Fruit fly (Drosophila melanogaster) whole organism, wandering third instar larva: ENCODE measurements around the gene erm.

Source experiments
- Abd-B ChIP-seq: fragments of >200 bp; optimal IDR thresholded peaks from 2 replicates; lab custom pipeline; 2017; ENCODE audit warnings: missing biosample characterization, missing genetic modification characterization
- CG32264 ChIP-seq: fragments of 200-800 bp; sonication (Bioruptor generic); optimal IDR thresholded peaks from 2 replicates; lab custom pipeline; 2016; ENCODE audit warnings: missing biosample characterization, missing genetic modification characterization
- CG9705 ChIP-seq: fragments of 200-800 bp; sonication (Bioruptor generic); optimal IDR thresholded peaks from 2 replicates; lab custom pipeline; 2018; ENCODE audit warnings: missing biosample characterization, mild to moderate bottlenecking, missing genetic modification characterization
- CrebA ChIP-seq: fragments of 200-800 bp; sonication (Bioruptor generic); optimal IDR thresholded peaks from 2 replicates; lab custom pipeline; 2016; ENCODE audit warnings: missing biosample characterization, mild to moderate bottlenecking, missing genetic modification characterization, borderline replicate concordance
- Dfd ChIP-seq: fragments of >200 bp; optimal IDR thresholded peaks from 2 replicates; lab custom pipeline; 2017; ENCODE audit warnings: missing biosample characterization, missing genetic modification characterization
- GATAd ChIP-seq: sonication (Bioruptor generic); optimal IDR thresholded peaks from 2 replicates; lab custom pipeline; 2016; ENCODE audit warnings: missing biosample characterization, missing genetic modification characterization
- HLH106 ChIP-seq: fragments of 200-800 bp; optimal IDR thresholded peaks from 3 replicates; lab custom pipeline; 2019; ENCODE audit warnings: missing biosample characterization, mild to moderate bottlenecking, missing genetic modification characterization, moderate library complexity
- Hnf4 ChIP-seq: fragments of 200-800 bp; sonication (Bioruptor generic); optimal IDR thresholded peaks from 2 replicates; lab custom pipeline; 2016; ENCODE audit warnings: missing biosample characterization, mild to moderate bottlenecking, missing genetic modification characterization
- Hr78 ChIP-seq: fragments of >200 bp; optimal IDR thresholded peaks from 2 replicates; lab custom pipeline; 2017; ENCODE audit warnings: missing biosample characterization, missing genetic modification characterization
- Hr83 ChIP-seq: fragments of 200-300 bp; sonication (Bioruptor generic); optimal IDR thresholded peaks from 2 replicates; lab custom pipeline; 2016; ENCODE audit warnings: missing biosample characterization, mild to moderate bottlenecking, missing genetic modification characterization, moderate library complexity; ENCODE audit not compliant: poor library complexity, severe bottlenecking
- Jra ChIP-seq: sonication (Bioruptor generic); optimal IDR thresholded peaks from 2 replicates; lab custom pipeline; 2016; ENCODE audit warnings: missing biosample characterization, missing genetic modification characterization
- Mio ChIP-seq: sonication (Bioruptor generic); optimal IDR thresholded peaks from 2 replicates; lab custom pipeline; 2016; ENCODE audit warnings: missing biosample characterization, missing genetic modification characterization
- Myc ChIP-seq: fragments of >200 bp; optimal IDR thresholded peaks from 2 replicates; lab custom pipeline; 2017
- N ChIP-seq: fragments of >200 bp; optimal IDR thresholded peaks from 2 replicates; lab custom pipeline; 2018; ENCODE audit warnings: missing biosample characterization, missing external identifiers, missing genetic modification characterization
- OdsH ChIP-seq: fragments of 200-800 bp; sonication (Bioruptor generic); optimal IDR thresholded peaks from 2 replicates; lab custom pipeline; 2016; ENCODE audit warnings: missing biosample characterization, mild to moderate bottlenecking, missing genetic modification characterization
- Rel ChIP-seq, 2 experiments: fragments of 200-800 bp; sonication (Bioruptor generic) in 1 of 2; optimal IDR thresholded peaks; 2 replicates in 1 of 2; 3 replicates in 1 of 2; lab custom pipeline; 2016 to 2019; ENCODE audit warnings: mild to moderate bottlenecking in 2 of 2, missing biosample characterization in 2 of 2, missing genetic modification characterization in 2 of 2, moderate library complexity in 1 of 2
- br ChIP-seq: fragments of 200-800 bp; sonication (Bioruptor generic); optimal IDR thresholded peaks from 2 replicates; lab custom pipeline; 2016; ENCODE audit warnings: missing biosample characterization, missing genetic modification characterization
- brk ChIP-seq: fragments of 200-800 bp; sonication (Bioruptor generic); optimal IDR thresholded peaks from 2 replicates; lab custom pipeline; 2016; ENCODE audit warnings: missing biosample characterization, mild to moderate bottlenecking, missing genetic modification characterization
- dl ChIP-seq, 2 experiments: fragments of 175-275, 200-275 bp in 1 of 2; fragments of 200-275 bp in 1 of 2; sonication (Bioruptor generic); optimal IDR thresholded peaks; lab custom pipeline; 2018; ENCODE audit warnings: mild to moderate bottlenecking in 2 of 2, missing biosample characterization in 2 of 2, missing genetic modification characterization in 2 of 2, moderate library complexity in 2 of 2; ENCODE audit not compliant: partially characterized antibody in 2 of 2, insufficient read depth in 1 of 2
- dsf ChIP-seq: sonication (Bioruptor generic); optimal IDR thresholded peaks from 2 replicates; lab custom pipeline; 2016; ENCODE audit warnings: missing biosample characterization, missing genetic modification characterization, borderline replicate concordance
- ey ChIP-seq: fragments of 200-800 bp; sonication (Bioruptor generic); optimal IDR thresholded peaks from 2 replicates; lab custom pipeline; 2016; ENCODE audit warnings: missing biosample characterization, missing genetic modification characterization
- foxo ChIP-seq, 2 experiments: fragments of 200-800 bp; sonication (Bioruptor generic); optimal IDR thresholded peaks; 2 replicates in 1 of 2; 3 replicates in 1 of 2; lab custom pipeline; 2016 to 2017; ENCODE audit warnings: missing biosample characterization in 2 of 2, missing genetic modification characterization in 2 of 2
- fru ChIP-seq: fragments of 200-800 bp; sonication (Bioruptor generic); optimal IDR thresholded peaks from 3 replicates; lab custom pipeline; 2016; ENCODE audit warnings: missing biosample characterization, mild to moderate bottlenecking, missing genetic modification characterization
- h ChIP-seq: fragments of 200-800 bp; sonication (Bioruptor generic); optimal IDR thresholded peaks from 3 replicates; lab custom pipeline; 2016; ENCODE audit warnings: missing biosample characterization, mild to moderate bottlenecking, missing genetic modification characterization
- jim ChIP-seq: fragments of 175-275, 200-325 bp; sonication (Bioruptor generic); optimal IDR thresholded peaks from 2 replicates; lab custom pipeline; 2016; ENCODE audit warnings: missing biosample characterization, mild to moderate bottlenecking, missing genetic modification characterization
- lola ChIP-seq: fragments of >200 bp; optimal IDR thresholded peaks from 2 replicates; lab custom pipeline; 2017; ENCODE audit warnings: missing biosample characterization, missing genetic modification characterization
- pan ChIP-seq: fragments of >200 bp; optimal IDR thresholded peaks from 2 replicates; lab custom pipeline; 2017
- psq ChIP-seq: fragments of 200-800 bp; sonication (Bioruptor generic); optimal IDR thresholded peaks from 3 replicates; lab custom pipeline; 2017; ENCODE audit warnings: missing biosample characterization, mild to moderate bottlenecking, missing genetic modification characterization, moderate library complexity
- sage ChIP-seq: fragments of 200-800 bp; sonication (Bioruptor generic); optimal IDR thresholded peaks from 2 replicates; lab custom pipeline; 2016; ENCODE audit warnings: missing biosample characterization, mild to moderate bottlenecking, missing genetic modification characterization
- sv ChIP-seq: fragments of 200-800 bp; sonication (Bioruptor generic); optimal IDR thresholded peaks from 3 replicates; lab custom pipeline; 2016; ENCODE audit warnings: missing biosample characterization, missing genetic modification characterization
- tai ChIP-seq: sonication (Bioruptor generic); optimal IDR thresholded peaks from 2 replicates; lab custom pipeline; 2016; ENCODE audit warnings: missing biosample characterization, missing genetic modification characterization
- usp ChIP-seq: fragments of >200 bp; optimal IDR thresholded peaks from 2 replicates; lab custom pipeline; 2017; ENCODE audit warnings: missing biosample characterization, missing genetic modification characterization
- woc ChIP-seq: sonication (Bioruptor generic); optimal IDR thresholded peaks from 2 replicates; lab custom pipeline; 2016; ENCODE audit warnings: missing biosample characterization, mild to moderate bottlenecking, missing genetic modification characterization

The erm gene

DNA sequence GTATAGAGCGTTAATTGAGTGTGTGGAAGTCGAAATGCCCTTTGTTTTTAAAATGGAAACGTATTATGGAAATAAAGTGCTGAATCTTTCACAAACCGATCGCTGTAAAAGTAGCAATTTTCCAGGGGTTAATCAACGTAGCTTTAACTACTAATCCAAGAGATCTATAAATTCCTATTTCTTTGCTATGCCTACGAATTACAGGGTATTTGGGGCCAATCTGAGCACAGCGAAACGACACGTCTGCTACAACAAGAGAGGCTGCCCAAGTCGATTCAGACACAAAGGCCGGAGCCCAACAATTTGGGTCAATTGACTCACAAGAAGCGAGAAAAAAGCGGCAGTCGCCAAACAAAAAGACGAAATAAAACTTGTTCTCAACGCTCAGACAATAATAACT lies 63.1 kb downstream of the erm start:
- TF ChIP-seq foxo (GFP tag; optimal IDR thresholded peaks at IDR 0.05; lab: Kevin White, UChicago): peak in 1 of 2 experiments; percentile 12
- no peak for TF ChIP-seq tai (GFP tag; lab: Kevin White, UChicago)
- peak; percentile 0 for TF ChIP-seq HLH106 (tag; lab: Kevin White, UChicago)
- TF ChIP-seq Myc: no peak
- TF ChIP-seq Hnf4 (GFP tag; lab: Kevin White, UChicago): no peak
- no peak for TF ChIP-seq Mio
- no peak for TF ChIP-seq brk
- TF ChIP-seq Rel (GFP tag; optimal IDR thresholded peaks at IDR 0.05; lab: Kevin White, UChicago): no peak
- no peak for TF ChIP-seq Rel (tag; optimal IDR thresholded peaks at IDR 0.05; lab: Kevin White, UChicago)
- no peak for TF ChIP-seq lola
- peak; percentile 28 for TF ChIP-seq woc (GFP tag; lab: Kevin White, UChicago)
- TF ChIP-seq Jra (GFP tag; lab: Kevin White, UChicago): no peak
- no peak for TF ChIP-seq GATAd (GFP tag; lab: Kevin White, UChicago)

DNA sequence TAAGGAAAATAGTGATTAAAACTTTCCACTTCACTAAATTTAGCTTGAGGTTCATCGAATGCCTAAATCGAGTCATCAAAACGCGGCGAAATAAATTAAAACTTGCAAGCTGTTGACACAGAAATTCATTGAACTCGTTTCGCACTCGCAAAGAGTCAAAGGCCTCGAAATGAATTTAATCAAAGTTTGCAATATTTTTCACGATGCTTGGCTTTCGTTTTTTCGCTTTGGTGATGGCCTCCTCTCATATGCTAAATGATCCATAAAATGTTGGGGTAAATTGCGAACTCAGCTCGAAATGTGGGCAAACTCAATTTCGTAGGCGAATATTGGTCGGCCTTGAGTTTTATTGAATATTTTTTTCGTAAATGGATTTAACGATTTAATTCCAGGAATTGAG lies 63.8 kb downstream of the erm start:
- no peak for TF ChIP-seq brk
- no peak for TF ChIP-seq pan (lab: Kevin White, UChicago)
- TF ChIP-seq HLH106 (tag; lab: Kevin White, UChicago): no peak
- no peak for TF ChIP-seq Dfd (GFP tag; lab: Kevin White, UChicago)
- TF ChIP-seq woc (GFP tag; lab: Kevin White, UChicago): no peak
- no peak for TF ChIP-seq Abd-B (GFP tag; lab: Kevin White, UChicago)
- no peak for TF ChIP-seq lola
- no peak for TF ChIP-seq usp (GFP tag; lab: Kevin White, UChicago)
- no peak for TF ChIP-seq Hr78 (GFP tag; lab: Kevin White, UChicago)
- TF ChIP-seq N (GFP tag; lab: Kevin White, UChicago): no peak
- no peak for TF ChIP-seq Jra (GFP tag; lab: Kevin White, UChicago)
- TF ChIP-seq CG32264 (GFP tag; lab: Kevin White, UChicago): no peak
- no peak for TF ChIP-seq CrebA (GFP tag; lab: Kevin White, UChicago)
- TF ChIP-seq Myc: no peak
- no peak for TF ChIP-seq GATAd (GFP tag; lab: Kevin White, UChicago)
- no peak for TF ChIP-seq jim
- no peak for TF ChIP-seq sage (GFP tag; lab: Kevin White, UChicago)
- TF ChIP-seq CG9705 (GFP tag; lab: Kevin White, UChicago): no peak

DNA sequence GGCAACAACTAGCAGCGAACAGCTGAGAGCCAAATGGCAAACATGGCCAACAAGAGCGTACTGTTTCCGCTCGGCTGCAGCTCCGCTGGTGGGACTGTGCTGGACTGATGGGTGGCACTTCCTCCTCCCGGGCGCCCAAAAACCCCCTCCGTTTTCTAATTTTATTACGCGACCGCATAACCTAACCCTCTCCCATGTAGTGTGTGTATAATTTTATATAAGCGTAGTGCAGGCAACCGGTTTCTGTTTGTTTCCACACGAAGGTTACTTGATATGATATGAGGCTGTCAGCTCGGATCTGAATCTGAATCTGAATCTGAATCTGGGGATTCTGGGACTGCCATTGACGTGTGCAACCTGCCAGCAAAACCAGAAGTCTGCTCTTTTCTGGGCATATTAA lies 67.3 kb downstream of the erm start:
- TF ChIP-seq h (GFP tag; lab: Kevin White, UChicago) (no peak), Myc (no peak), Rel (GFP tag; optimal IDR thresholded peaks at IDR 0.05; lab: Kevin White, UChicago) (no peak), Rel (tag; optimal IDR thresholded peaks at IDR 0.05; lab: Kevin White, UChicago) (peak; percentile 41)

DNA sequence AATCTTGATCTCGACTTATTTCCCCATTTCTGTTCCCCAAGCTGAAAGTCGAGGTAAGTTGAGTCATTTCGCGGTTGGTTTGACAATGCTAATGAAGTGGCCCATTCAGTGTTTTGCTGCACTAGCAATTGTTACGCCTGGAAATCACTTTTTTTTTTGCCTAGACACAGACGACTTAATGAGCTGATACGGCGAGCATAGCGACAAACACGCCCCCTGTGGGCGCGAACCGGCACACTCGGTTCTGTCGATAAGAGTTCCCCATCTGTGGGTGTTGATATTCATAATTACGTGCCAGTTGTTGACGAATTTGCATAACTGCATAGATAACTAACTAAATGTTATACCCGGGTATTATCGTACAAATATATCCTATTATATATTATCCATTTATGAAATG lies 67.9 kb downstream of the erm start:
- TF ChIP-seq Hnf4 (GFP tag; lab: Kevin White, UChicago) (no peak), psq (no peak), sv (GFP tag; lab: Kevin White, UChicago) (no peak), OdsH (GFP tag; lab: Kevin White, UChicago) (no peak), CG9705 (GFP tag; lab: Kevin White, UChicago) (no peak), N (GFP tag; lab: Kevin White, UChicago) (no peak), Jra (GFP tag; lab: Kevin White, UChicago) (no peak), Hr83 (GFP tag; lab: Kevin White, UChicago) (no peak), dl (GFP tag; optimal IDR thresholded peaks at IDR 0.05; lab: Kevin White, UChicago; ENCODE audit: insufficient read depth in 1 of 2, partially characterized antibody in 2 of 2) (no peak), tai (GFP tag; lab: Kevin White, UChicago) (no peak), pan (lab: Kevin White, UChicago) (no peak), HLH106 (tag; lab: Kevin White, UChicago) (no peak), Rel (GFP tag; optimal IDR thresholded peaks at IDR 0.05; lab: Kevin White, UChicago) (no peak), Rel (tag; optimal IDR thresholded peaks at IDR 0.05; lab: Kevin White, UChicago) (no peak), ey (GFP tag; lab: Kevin White, UChicago) (no peak), Hr78 (GFP tag; lab: Kevin White, UChicago) (no peak), br (GFP tag; lab: Kevin White, UChicago) (no peak)

DNA sequence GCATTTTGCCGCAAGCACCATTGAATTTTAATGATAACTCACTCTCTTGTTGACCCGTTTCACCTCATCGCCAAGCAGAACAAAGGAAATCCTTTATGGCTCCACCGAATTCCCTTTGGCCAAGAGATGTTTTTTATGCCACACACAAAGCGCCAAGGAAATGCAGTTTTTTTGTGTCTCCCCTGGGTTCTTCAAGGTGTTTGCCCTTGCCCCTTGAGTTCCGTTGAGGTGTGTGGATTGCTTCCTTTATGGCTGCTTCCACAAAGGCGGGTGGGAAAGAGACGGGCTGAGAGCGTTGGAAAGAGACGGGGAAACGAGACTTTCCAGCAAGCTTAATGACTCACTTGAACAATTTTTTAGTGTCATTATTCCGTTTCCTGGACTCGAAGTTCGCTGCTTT lies 68.9 kb downstream of the erm start:
- TF ChIP-seq fru (GFP tag; lab: Kevin White, UChicago) (no peak), usp (GFP tag; lab: Kevin White, UChicago) (no peak), sage (GFP tag; lab: Kevin White, UChicago) (no peak), sv (GFP tag; lab: Kevin White, UChicago) (no peak), dsf (GFP tag; lab: Kevin White, UChicago) (no peak), N (GFP tag; lab: Kevin White, UChicago) (no peak), GATAd (GFP tag; lab: Kevin White, UChicago) (no peak), HLH106 (tag; lab: Kevin White, UChicago) (no peak), Myc (no peak), foxo (GFP tag; optimal IDR thresholded peaks at IDR 0.05; lab: Kevin White, UChicago) (no peak), Hr83 (GFP tag; lab: Kevin White, UChicago) (no peak), CrebA (GFP tag; lab: Kevin White, UChicago) (no peak), Abd-B (GFP tag; lab: Kevin White, UChicago) (no peak), CG32264 (GFP tag; lab: Kevin White, UChicago) (no peak), psq (no peak)
